Fruit fly (Drosophila melanogaster) whole organism, embryonic: ENCODE measurements around the gene HipHop.

Source experiments
- CG10543 ChIP-seq: fragments of 200-800 bp; sonication (Bioruptor generic); optimal IDR thresholded peaks from 3 replicates; lab custom pipeline; 2017; ENCODE audit warnings: missing biosample characterization, mild to moderate bottlenecking, missing genetic modification characterization, moderate library complexity
- CG11504 ChIP-seq: fragments of 200-800 bp; sonication (Bioruptor generic); optimal IDR thresholded peaks from 3 replicates; lab custom pipeline; 2019; ENCODE audit warnings: missing biosample characterization, mild to moderate bottlenecking, missing genetic modification characterization, moderate library complexity
- CG11723 ChIP-seq: fragments of 200-800 bp; sonication (Bioruptor generic); optimal IDR thresholded peaks from 2 replicates; lab custom pipeline; 2017; ENCODE audit warnings: missing biosample characterization, mild to moderate bottlenecking, missing genetic modification characterization
- CG12219 ChIP-seq: fragments of 200-800 bp; sonication (Bioruptor generic); optimal IDR thresholded peaks from 3 replicates; lab custom pipeline; 2018; ENCODE audit warnings: missing biosample characterization, mild to moderate bottlenecking, missing genetic modification characterization
- CG13296 ChIP-seq: fragments of 200-800 bp; sonication (Bioruptor generic); optimal IDR thresholded peaks from 3 replicates; lab custom pipeline; 2018; ENCODE audit warnings: missing biosample characterization, mild to moderate bottlenecking, missing genetic modification characterization
- CG13424 ChIP-seq: fragments of 200-800 bp; sonication (Bioruptor generic); optimal IDR thresholded peaks from 2 replicates; lab custom pipeline; 2019; ENCODE audit warnings: missing biosample characterization, mild to moderate bottlenecking, missing genetic modification characterization, moderate library complexity
- CG1647 ChIP-seq: fragments of 200-800 bp; sonication (Bioruptor generic); optimal IDR thresholded peaks from 3 replicates; lab custom pipeline; 2016; ENCODE audit warnings: missing biosample characterization, missing genetic modification characterization
- CG16813 ChIP-seq: fragments of 200-800 bp; sonication (Bioruptor generic); IDR thresholded peaks from 3 replicates; pipeline ENCODE4 v1.3.6; 2022; ENCODE audit warnings: missing biosample characterization, missing genetic modification characterization; ENCODE audit not compliant: partially characterized antibody
- CG18262 ChIP-seq: fragments of 200-800 bp; optimal IDR thresholded peaks from 3 replicates; lab custom pipeline; 2019; ENCODE audit warnings: missing biosample characterization, mild to moderate bottlenecking, missing genetic modification characterization, moderate library complexity
- CG3838 ChIP-seq: fragments of 200-800 bp; sonication (Bioruptor generic); optimal IDR thresholded peaks from 3 replicates; lab custom pipeline; 2016; ENCODE audit warnings: missing biosample characterization, missing genetic modification characterization
- CG4404 ChIP-seq: fragments of 200-800 bp; sonication (Bioruptor generic); IDR thresholded peaks from 2 replicates; pipeline ENCODE4 v1.3.6; 2022; ENCODE audit warnings: missing biosample characterization, missing genetic modification characterization
- CG6654 ChIP-seq: fragments of 200-800 bp; sonication (Bioruptor generic); optimal IDR thresholded peaks from 2 replicates; lab custom pipeline; 2017; ENCODE audit warnings: missing biosample characterization, mild to moderate bottlenecking, missing genetic modification characterization
- CG7786 ChIP-seq: fragments of 200-800 bp; sonication (Bioruptor generic); optimal IDR thresholded peaks from 2 replicates; lab custom pipeline; 2016; ENCODE audit warnings: missing biosample characterization, missing genetic modification characterization
- CG7987 ChIP-seq: fragments of 200-800 bp; sonication (Bioruptor generic); optimal IDR thresholded peaks from 2 replicates; lab custom pipeline; 2018; ENCODE audit warnings: missing biosample characterization, mild to moderate bottlenecking, missing genetic modification characterization, moderate library complexity
- CG8359 ChIP-seq: fragments of 200-800 bp; sonication (Bioruptor generic); optimal IDR thresholded peaks from 2 replicates; lab custom pipeline; 2017; ENCODE audit warnings: missing biosample characterization, mild to moderate bottlenecking, missing genetic modification characterization, borderline replicate concordance
- D ChIP-seq, 2 experiments: fragments of 200-800 bp in 1 of 2; fragments of >200 bp in 1 of 2; sonication (Bioruptor generic) in 1 of 2; optimal IDR thresholded peaks; 2 replicates in 1 of 2; 3 replicates in 1 of 2; lab custom pipeline; 2017; ENCODE audit warnings: mild to moderate bottlenecking in 1 of 2, missing biosample characterization in 1 of 2, missing genetic modification characterization in 1 of 2, missing genetic modification reagents in 1 of 2
- D19A ChIP-seq: fragments of 200-800 bp; optimal IDR thresholded peaks from 3 replicates; lab custom pipeline; 2019; ENCODE audit warnings: missing biosample characterization, mild to moderate bottlenecking, missing genetic modification characterization, moderate library complexity
- Dp ChIP-seq: fragments of 200-800 bp; sonication (Bioruptor generic); optimal IDR thresholded peaks from 2 replicates; lab custom pipeline; 2018; ENCODE audit warnings: missing biosample characterization, mild to moderate bottlenecking, missing genetic modification characterization, moderate library complexity
- Dref ChIP-seq: fragments of 200-800 bp; sonication (Bioruptor generic); IDR thresholded peaks from 2 replicates; pipeline ENCODE4 v1.3.6; 2022; ENCODE audit warnings: missing biosample characterization, missing genetic modification characterization
- Ets97D ChIP-seq: fragments of 200-800 bp; sonication (Bioruptor generic); optimal IDR thresholded peaks from 3 replicates; lab custom pipeline; 2016; ENCODE audit warnings: missing biosample characterization, missing genetic modification characterization
- Fer3 ChIP-seq: fragments of 200-800 bp; sonication (Bioruptor generic); optimal IDR thresholded peaks from 2 replicates; lab custom pipeline; 2018; ENCODE audit warnings: missing biosample characterization, mild to moderate bottlenecking, missing genetic modification characterization, moderate library complexity
- GATAe ChIP-seq: fragments of 200-800 bp; sonication (Bioruptor generic); conservative IDR thresholded peaks from 2 replicates; pipeline ENCODE4 v1.3.6; 2022; ENCODE audit warnings: missing biosample characterization, missing genetic modification characterization
- HLH4C ChIP-seq: fragments of 200-800 bp; sonication (Bioruptor generic); IDR thresholded peaks from 3 replicates; pipeline ENCODE4 v1.3.6; 2022; ENCODE audit warnings: missing biosample characterization, missing genetic modification characterization; ENCODE audit not compliant: partially characterized antibody
- Meics ChIP-seq: fragments of 200-800 bp; sonication (Bioruptor generic); optimal IDR thresholded peaks from 2 replicates; lab custom pipeline; 2017; ENCODE audit warnings: missing biosample characterization, mild to moderate bottlenecking, missing genetic modification characterization
- Poxn ChIP-seq: fragments of 200-800 bp; sonication (Bioruptor generic); IDR thresholded peaks from 2 replicates; pipeline ENCODE4 v1.3.6; 2022; ENCODE audit warnings: missing biosample characterization, missing genetic modification characterization
- Vsx1 ChIP-seq: fragments of 200-800 bp; sonication (Bioruptor generic); optimal IDR thresholded peaks from 2 replicates; lab custom pipeline; 2017; ENCODE audit warnings: missing biosample characterization, mild to moderate bottlenecking, missing genetic modification characterization, missing genetic modification reagents
- ac ChIP-seq: fragments of 200-800 bp; sonication (Bioruptor generic); optimal IDR thresholded peaks from 3 replicates; lab custom pipeline; 2017; ENCODE audit warnings: missing biosample characterization, mild to moderate bottlenecking, missing genetic modification characterization
- amos ChIP-seq: fragments of 200-800 bp; sonication (Bioruptor generic); IDR thresholded peaks from 2 replicates; pipeline ENCODE4 v1.3.6; 2022; ENCODE audit warnings: missing biosample characterization, missing genetic modification characterization; ENCODE audit not compliant: partially characterized antibody
- br ChIP-seq: fragments of >200 bp; optimal IDR thresholded peaks from 2 replicates; lab custom pipeline; 2017
- cato ChIP-seq: fragments of 200-800 bp; sonication (Bioruptor generic); optimal IDR thresholded peaks from 2 replicates; lab custom pipeline; 2016; ENCODE audit warnings: missing biosample characterization, missing genetic modification characterization, borderline replicate concordance
- chinmo ChIP-seq: fragments of 200-800 bp; sonication (Bioruptor generic); IDR thresholded peaks from 4 replicates; pipeline ENCODE4 v1.3.6; 2022; ENCODE audit warnings: missing biosample characterization, missing genetic modification characterization; ENCODE audit not compliant: partially characterized antibody
- crol ChIP-seq: fragments of 200-800 bp; sonication (Bioruptor generic); IDR thresholded peaks from 2 replicates; pipeline ENCODE4 v1.3.6; 2022; ENCODE audit warnings: missing biosample characterization, missing genetic modification characterization
- dimm ChIP-seq: fragments of 200-800 bp; sonication (Bioruptor generic); IDR thresholded peaks from 2 replicates; pipeline ENCODE4 v1.3.6; 2022; ENCODE audit warnings: missing biosample characterization, missing genetic modification characterization
- disco-r ChIP-seq: fragments of 200-800 bp; sonication (Bioruptor generic); optimal IDR thresholded peaks from 2 replicates; lab custom pipeline; 2016; ENCODE audit warnings: missing biosample characterization, missing genetic modification characterization
- emc ChIP-seq: fragments of 200-800 bp; sonication (Bioruptor generic); optimal IDR thresholded peaks from 2 replicates; lab custom pipeline; 2016; ENCODE audit warnings: missing biosample characterization, missing genetic modification characterization
- exex ChIP-seq: fragments of 200-800 bp; sonication (Bioruptor generic); optimal IDR thresholded peaks from 4 replicates; lab custom pipeline; 2018; ENCODE audit warnings: missing biosample characterization, mild to moderate bottlenecking, missing genetic modification characterization, moderate library complexity
- fu2 ChIP-seq: fragments of 200-800 bp; sonication (Bioruptor generic); optimal IDR thresholded peaks from 2 replicates; lab custom pipeline; 2016; ENCODE audit warnings: missing biosample characterization, missing genetic modification characterization
- grn ChIP-seq: fragments of 200-800 bp; sonication (Bioruptor generic); optimal IDR thresholded peaks from 3 replicates; lab custom pipeline; 2017; ENCODE audit warnings: missing biosample characterization, missing genetic modification characterization
- inv ChIP-seq: fragments of 200-800 bp; sonication (Bioruptor generic); IDR thresholded peaks from 2 replicates; pipeline ENCODE4 v1.3.6; 2022; ENCODE audit warnings: missing biosample characterization, missing genetic modification characterization; ENCODE audit not compliant: partially characterized antibody
- jumu ChIP-seq: fragments of 200-800 bp; sonication (Bioruptor generic); optimal IDR thresholded peaks from 3 replicates; lab custom pipeline; 2016; ENCODE audit warnings: missing biosample characterization, missing genetic modification characterization
- lilli ChIP-seq: fragments of 200-800 bp; sonication (Bioruptor generic); optimal IDR thresholded peaks from 3 replicates; lab custom pipeline; 2016; ENCODE audit warnings: missing biosample characterization, missing genetic modification characterization
- mld ChIP-seq: fragments of 200-800 bp; sonication (Bioruptor generic); IDR thresholded peaks from 3 replicates; pipeline ENCODE4 v1.3.6; 2022; ENCODE audit warnings: missing biosample characterization, missing genetic modification characterization; ENCODE audit not compliant: partially characterized antibody
- oc ChIP-seq: fragments of 200-800 bp; sonication (Bioruptor generic); optimal IDR thresholded peaks from 2 replicates; lab custom pipeline; 2018; ENCODE audit warnings: missing biosample characterization, mild to moderate bottlenecking, missing genetic modification characterization, moderate library complexity
- onecut ChIP-seq: fragments of 200-800 bp; sonication (Bioruptor generic); IDR thresholded peaks from 2 replicates; pipeline ENCODE4 v1.3.6; 2022; ENCODE audit warnings: missing biosample characterization, missing genetic modification characterization
- pb ChIP-seq: fragments of 200-800 bp; sonication (Bioruptor generic); optimal IDR thresholded peaks from 3 replicates; lab custom pipeline; 2016; ENCODE audit warnings: missing biosample characterization, missing genetic modification characterization
- slou ChIP-seq: fragments of 200-800 bp; sonication (Bioruptor generic); optimal IDR thresholded peaks from 3 replicates; lab custom pipeline; 2016; ENCODE audit warnings: missing biosample characterization, missing genetic modification characterization
- tap ChIP-seq: fragments of 200-800 bp; optimal IDR thresholded peaks from 3 replicates; lab custom pipeline; 2019; ENCODE audit warnings: missing biosample characterization, mild to moderate bottlenecking, missing genetic modification characterization, moderate library complexity
- toy ChIP-seq: fragments of 200-800 bp; sonication (Bioruptor generic); IDR thresholded peaks from 2 replicates; pipeline ENCODE4 v1.3.6; 2022; ENCODE audit warnings: missing biosample characterization, missing genetic modification characterization
- trh ChIP-seq: fragments of 200-800 bp; sonication (Bioruptor generic); optimal IDR thresholded peaks from 2 replicates; lab custom pipeline; 2016; ENCODE audit warnings: missing biosample characterization, missing genetic modification characterization
- unc-4 ChIP-seq: fragments of 200-800 bp; sonication (Bioruptor generic); IDR thresholded peaks from 2 replicates; pipeline ENCODE4 v1.3.6; 2022; ENCODE audit warnings: missing biosample characterization, missing genetic modification characterization; ENCODE audit not compliant: partially characterized antibody

The HipHop gene

dm6 chr3L:18848436-18848835, 27.5 kb downstream of the HipHop start (continued):
- peak; percentile 30 for TF ChIP-seq oc (tag; lab: Kevin White, UChicago)
- TF ChIP-seq HLH4C (GFP tag; lab: Robert Waterston, UW): no peak
- TF ChIP-seq br: no peak
- TF ChIP-seq jumu: peak; percentile 42
- peak; percentile 5 for TF ChIP-seq cato (GFP tag; lab: Kevin White, UChicago)
- no peak for TF ChIP-seq dimm
- peak; percentile 34 for TF ChIP-seq slou (GFP tag; lab: Kevin White, UChicago)
- peak; percentile 59 for TF ChIP-seq D19A (tag; lab: Kevin White, UChicago)
- no peak for TF ChIP-seq mld (GFP tag; lab: Robert Waterston, UW)
- no peak for TF ChIP-seq D (optimal IDR thresholded peaks at IDR 0.05; lab: Kevin White, UChicago)
- TF ChIP-seq D (GFP tag; optimal IDR thresholded peaks at IDR 0.05; lab: Kevin White, UChicago): peak; percentile 23
- no peak for TF ChIP-seq CG16813 (GFP tag; lab: Robert Waterston, UW)
- peak; percentile 22 for TF ChIP-seq ac (GFP tag; lab: Kevin White, UChicago)
- no peak for TF ChIP-seq CG6654
- TF ChIP-seq CG3838: peak; percentile 10
- TF ChIP-seq CG18262 (tag; lab: Kevin White, UChicago): peak; percentile 62
- TF ChIP-seq CG12219 (GFP tag; lab: Kevin White, UChicago): peak; percentile 44
- TF ChIP-seq inv (GFP tag; lab: Robert Waterston, UW): no peak; the same call in 1 of the 2 replicates
- TF ChIP-seq onecut (GFP tag; lab: Robert Waterston, UW): peak; percentile 60; the same call in 1 of the 2 replicates
- TF ChIP-seq CG7786 (GFP tag; lab: Kevin White, UChicago): peak; percentile 49
- peak; percentile 80; the same call in 2 of the 4 replicates for TF ChIP-seq chinmo (GFP tag; lab: Robert Waterston, UW)
- peak; percentile 1 for TF ChIP-seq trh
- TF ChIP-seq Fer3 (tag; lab: Kevin White, UChicago): no peak
- TF ChIP-seq exex (tag; lab: Kevin White, UChicago): no peak
- peak; percentile 67 for TF ChIP-seq disco-r (GFP tag; lab: Kevin White, UChicago)
- TF ChIP-seq CG10543 (GFP tag; lab: Kevin White, UChicago): peak; percentile 14
- peak; percentile 77 for TF ChIP-seq Meics (GFP tag; lab: Kevin White, UChicago)
- peak; percentile 74 for TF ChIP-seq pb (GFP tag; lab: Kevin White, UChicago)
- peak; percentile 67 for TF ChIP-seq CG13296 (GFP tag; lab: Kevin White, UChicago)
- peak; percentile 46 for TF ChIP-seq fu2 (GFP tag; lab: Kevin White, UChicago)
- TF ChIP-seq CG13424 (tag; lab: Kevin White, UChicago): peak; percentile 79
- peak; percentile 34 for TF ChIP-seq CG11723 (GFP tag; lab: Kevin White, UChicago)
- TF ChIP-seq Poxn (GFP tag; lab: Robert Waterston, UW): no peak
- no peak for TF ChIP-seq unc-4 (GFP tag; lab: Robert Waterston, UW)
- TF ChIP-seq CG11504 (tag; lab: Kevin White, UChicago): peak; percentile 71
- no peak for TF ChIP-seq crol
- TF ChIP-seq GATAe (GFP tag; lab: Robert Waterston, UW): no peak
- TF ChIP-seq CG7987 (GFP tag; lab: Kevin White, UChicago): no peak
- no peak for TF ChIP-seq Dref (GFP tag; lab: Robert Waterston, UW)
- TF ChIP-seq Dp (GFP tag; lab: Kevin White, UChicago): peak; percentile 12
- TF ChIP-seq toy (GFP tag; lab: Robert Waterston, UW): no peak
- TF ChIP-seq tap (tag; lab: Kevin White, UChicago): peak; percentile 30
- TF ChIP-seq Ets97D: peak; percentile 48
- TF ChIP-seq Vsx1 (GFP tag; lab: Kevin White, UChicago): peak; percentile 61
- no peak for TF ChIP-seq CG4404
- TF ChIP-seq amos (GFP tag; lab: Robert Waterston, UW): peak; percentile 72
- TF ChIP-seq emc (GFP tag; lab: Kevin White, UChicago): no peak
- TF ChIP-seq CG1647: peak; percentile 48
- TF ChIP-seq CG8359: peak; percentile 24
- TF ChIP-seq lilli (GFP tag; lab: Kevin White, UChicago): peak; percentile 72
- TF ChIP-seq grn (GFP tag; lab: Kevin White, UChicago): peak; percentile 40
